Worm (Caenorhabditis elegans): ENCODE results near the gene K02E7.12.

- TF ChIP-seq nhr-48 (tag; optimal IDR thresholded peaks at IDR 0.05) = no peak
- TF ChIP-seq hmg-1.1 (GFP tag; IDR thresholded peaks at IDR 0.05) = no peak
- TF ChIP-seq unc-130 (GFP tag; optimal IDR thresholded peaks at IDR 0.05) = no peak
Observed at ce11 chrII:1088527-1089230, 17.7 kb downstream of the K02E7.12 start.

All from whole organism, L4 larva.